Fruit fly (Drosophila melanogaster) whole organism, embryonic: Measurements from ENCODE around the gene Acyp.
A peak's percentile ranks its signal among the peaks of the same experiment; 100 is the strongest.

Source experiments
- Atf6 ChIP-seq: fragments of 200-800 bp; sonication (Bioruptor generic); IDR thresholded peaks from 2 replicates; pipeline ENCODE4 v1.3.6; 2022; ENCODE audit warnings: missing biosample characterization, missing genetic modification characterization
- Awh ChIP-seq: fragments of 200-800 bp; sonication (Bioruptor generic); IDR thresholded peaks from 2 replicates; pipeline ENCODE4, ENCODE4 v1.3.6; 2022; ENCODE audit warnings: missing biosample characterization, missing genetic modification characterization
- BEAF-32 ChIP-seq: fragments of 200-800 bp; sonication (Bioruptor generic); optimal IDR thresholded peaks from 3 replicates; lab custom pipeline; 2017; ENCODE audit warnings: missing biosample characterization, missing genetic modification characterization, mild to moderate bottlenecking, moderate library complexity, missing genetic modification reagents
- Bgb ChIP-seq: fragments of 200-800 bp; sonication (Bioruptor generic); IDR thresholded peaks from 2 replicates; pipeline ENCODE4 v1.3.6; 2022; ENCODE audit warnings: missing biosample characterization, missing genetic modification characterization; ENCODE audit not compliant: partially characterized antibody
- CG10147 ChIP-seq: fragments of 200-800 bp; sonication (Bioruptor generic); optimal IDR thresholded peaks from 2 replicates; lab custom pipeline; 2019; ENCODE audit warnings: missing biosample characterization, mild to moderate bottlenecking, missing genetic modification characterization, moderate library complexity
- CG1024 ChIP-seq: fragments of 200-800 bp; sonication (Bioruptor generic); IDR thresholded peaks from 2 replicates; pipeline ENCODE4 v1.3.6; 2022; ENCODE audit warnings: missing biosample characterization, missing genetic modification characterization
- CG10431 ChIP-seq: fragments of 200-800 bp; sonication (Bioruptor generic); optimal IDR thresholded peaks from 3 replicates; lab custom pipeline; 2018; ENCODE audit warnings: missing biosample characterization, mild to moderate bottlenecking, missing genetic modification characterization
- CG10543 ChIP-seq: fragments of 200-800 bp; sonication (Bioruptor generic); optimal IDR thresholded peaks from 3 replicates; lab custom pipeline; 2017; ENCODE audit warnings: missing biosample characterization, mild to moderate bottlenecking, missing genetic modification characterization, moderate library complexity
- CG11247 ChIP-seq: fragments of 200-800 bp; sonication (Bioruptor generic); IDR thresholded peaks from 2 replicates; pipeline ENCODE4 v1.3.6; 2022; ENCODE audit warnings: missing biosample characterization, missing genetic modification characterization
- CG12299 ChIP-seq: fragments of 200-800 bp; sonication (Bioruptor generic); optimal IDR thresholded peaks from 2 replicates; lab custom pipeline; 2018; ENCODE audit warnings: missing biosample characterization, mild to moderate bottlenecking, missing genetic modification characterization
- CG12391 ChIP-seq: fragments of 200-800 bp; sonication (Bioruptor generic); optimal IDR thresholded peaks from 3 replicates; lab custom pipeline; 2018; ENCODE audit warnings: missing biosample characterization, mild to moderate bottlenecking, missing genetic modification characterization, moderate library complexity
- CG12942 ChIP-seq: fragments of 200-800 bp; sonication (Bioruptor generic); optimal IDR thresholded peaks from 3 replicates; lab custom pipeline; 2016; ENCODE audit warnings: missing biosample characterization, missing genetic modification characterization
- CG13624 ChIP-seq: fragments of 200-800 bp; sonication (Bioruptor generic); optimal IDR thresholded peaks from 2 replicates; lab custom pipeline; 2016; ENCODE audit warnings: missing biosample characterization, missing genetic modification characterization
- CG15011 ChIP-seq: fragments of 200-800 bp; sonication (Bioruptor generic); optimal IDR thresholded peaks from 3 replicates; lab custom pipeline; 2018; ENCODE audit warnings: missing biosample characterization, mild to moderate bottlenecking, missing genetic modification characterization
- CG17328 ChIP-seq: fragments of 200-800 bp; sonication (Bioruptor generic); IDR thresholded peaks from 2 replicates; pipeline ENCODE4 v1.3.6; 2022; ENCODE audit warnings: missing biosample characterization, missing genetic modification characterization
- CG17612 ChIP-seq: fragments of 200-800 bp; sonication (Bioruptor generic); IDR thresholded peaks from 2 replicates; pipeline ENCODE4 v1.3.6; 2022; ENCODE audit warnings: missing biosample characterization, missing genetic modification characterization
- CG18476 ChIP-seq: fragments of 200-800 bp; sonication (Bioruptor generic); optimal IDR thresholded peaks from 2 replicates; lab custom pipeline; 2016; ENCODE audit warnings: missing biosample characterization, mild to moderate bottlenecking, missing genetic modification characterization
- CG32772 ChIP-seq: fragments of 200-800 bp; sonication (Bioruptor generic); IDR thresholded peaks from 2 replicates; pipeline ENCODE4 v1.3.6; 2022; ENCODE audit warnings: missing biosample characterization, missing genetic modification characterization
- CG43689 ChIP-seq: fragments of 200-800 bp; sonication (Bioruptor generic); IDR thresholded peaks from 2 replicates; pipeline ENCODE4 v1.3.6; 2022; ENCODE audit warnings: missing biosample characterization, missing genetic modification characterization
- CG7745 ChIP-seq: fragments of 200-800 bp; sonication (Bioruptor generic); optimal IDR thresholded peaks from 2 replicates; lab custom pipeline; 2018; ENCODE audit warnings: missing biosample characterization, mild to moderate bottlenecking, missing genetic modification characterization, moderate library complexity
- CG7987 ChIP-seq: fragments of 200-800 bp; sonication (Bioruptor generic); optimal IDR thresholded peaks from 2 replicates; lab custom pipeline; 2018; ENCODE audit warnings: missing biosample characterization, mild to moderate bottlenecking, missing genetic modification characterization, moderate library complexity
- CG9932 ChIP-seq: fragments of 200-800 bp; sonication (Bioruptor generic); IDR thresholded peaks from 2 replicates; pipeline ENCODE4 v1.3.6; 2022; ENCODE audit warnings: missing biosample characterization, missing genetic modification characterization
- CHES-1-like ChIP-seq: fragments of 200-800 bp; sonication (Bioruptor generic); optimal IDR thresholded peaks from 2 replicates; lab custom pipeline; 2016; ENCODE audit warnings: missing biosample characterization, missing genetic modification characterization
- Dfd ChIP-seq, 2 experiments: fragments of >200 bp; optimal IDR thresholded peaks; 2 replicates each; lab custom pipeline; 2017; ENCODE audit warnings: missing biosample characterization in 2 of 2, missing genetic modification characterization in 2 of 2
- Hand ChIP-seq: fragments of 200-800 bp; sonication (Bioruptor generic); optimal IDR thresholded peaks from 2 replicates; lab custom pipeline; 2017; ENCODE audit warnings: mild to moderate bottlenecking, missing biosample characterization, missing genetic modification reagents, missing genetic modification characterization
- Hr39 ChIP-seq: fragments of >200 bp; optimal IDR thresholded peaks from 2 replicates; lab custom pipeline; 2017
- Med ChIP-seq: fragments of 200-800 bp; sonication (Bioruptor generic); peaks from one replicate; lab custom pipeline; 2016; ENCODE audit warnings: missing biosample characterization, missing genetic modification characterization, mild to moderate bottlenecking, inconsistent platforms, moderate library complexity
- NC2α ChIP-seq: fragments of 200-800 bp; sonication (Bioruptor generic); optimal IDR thresholded peaks from 2 replicates; lab custom pipeline; 2016; ENCODE audit warnings: missing biosample characterization, missing genetic modification characterization
- Optix ChIP-seq: fragments of 200-800 bp; sonication (Bioruptor generic); IDR thresholded peaks from 3 replicates; pipeline ENCODE4 v1.3.6; 2022; ENCODE audit warnings: missing biosample characterization, missing genetic modification characterization
- PHDP ChIP-seq: fragments of 200-800 bp; sonication (Bioruptor generic); optimal IDR thresholded peaks from 3 replicates; lab custom pipeline; 2018; ENCODE audit warnings: missing biosample characterization, mild to moderate bottlenecking, missing genetic modification characterization, moderate library complexity
- Sox100B ChIP-seq: fragments of 200-800 bp; sonication (Bioruptor generic); optimal IDR thresholded peaks from 3 replicates; lab custom pipeline; 2018; ENCODE audit warnings: missing biosample characterization, mild to moderate bottlenecking, missing genetic modification characterization
- Xrp1 ChIP-seq: fragments of 200-800 bp; sonication (Bioruptor generic); IDR thresholded peaks from 2 replicates; pipeline ENCODE4 v1.3.6; 2022; ENCODE audit warnings: missing biosample characterization, missing genetic modification characterization
- al ChIP-seq: fragments of 200-800 bp; sonication (Bioruptor generic); IDR thresholded peaks from 2 replicates; pipeline ENCODE4 v1.3.6; 2022; ENCODE audit warnings: missing biosample characterization, missing genetic modification characterization
- aop ChIP-seq: fragments of 200-800 bp; sonication (Bioruptor generic); IDR thresholded peaks from 2 replicates; pipeline ENCODE4 v1.3.6; 2022; ENCODE audit warnings: missing biosample characterization, missing genetic modification characterization
- bowl ChIP-seq: fragments of 200-800 bp; sonication (Bioruptor generic); IDR thresholded peaks from 2 replicates; pipeline ENCODE4 v1.3.6; 2022; ENCODE audit warnings: missing biosample characterization, missing genetic modification characterization
- chn ChIP-seq: fragments of 200-800 bp; sonication (Bioruptor generic); optimal IDR thresholded peaks from 2 replicates; lab custom pipeline; 2016; ENCODE audit warnings: missing biosample characterization, missing genetic modification characterization
- crol ChIP-seq: fragments of 200-800 bp; sonication (Bioruptor generic); IDR thresholded peaks from 2 replicates; pipeline ENCODE4 v1.3.6; 2022; ENCODE audit warnings: missing biosample characterization, missing genetic modification characterization
- crp ChIP-seq, 2 experiments: fragments of 200-800 bp; sonication (Bioruptor generic); optimal IDR thresholded peaks; 2 replicates in 1 of 2; 3 replicates in 1 of 2; lab custom pipeline; 2017; ENCODE audit warnings: missing biosample characterization in 2 of 2, missing genetic modification characterization in 2 of 2, mild to moderate bottlenecking in 1 of 2, moderate library complexity in 1 of 2
- disco-r ChIP-seq: fragments of 200-800 bp; sonication (Bioruptor generic); optimal IDR thresholded peaks from 2 replicates; lab custom pipeline; 2016; ENCODE audit warnings: missing biosample characterization, missing genetic modification characterization
- dysf ChIP-seq: fragments of 200-800 bp; sonication (Bioruptor generic); IDR thresholded peaks from 3 replicates; pipeline ENCODE4 v1.3.6; 2022; ENCODE audit warnings: missing biosample characterization, missing genetic modification characterization
- en ChIP-seq: fragments of 200-800 bp; sonication (Bioruptor generic); optimal IDR thresholded peaks from 2 replicates; lab custom pipeline; 2016; ENCODE audit warnings: missing biosample characterization, missing genetic modification characterization
- esg ChIP-seq: fragments of 200-800 bp; sonication (Bioruptor generic); conservative IDR thresholded peaks from 2 replicates; pipeline ENCODE4 v1.3.6; 2022; ENCODE audit warnings: missing biosample characterization, missing genetic modification characterization
- lab ChIP-seq: fragments of 200-800 bp; sonication (Bioruptor generic); optimal IDR thresholded peaks from 3 replicates; lab custom pipeline; 2017; ENCODE audit warnings: missing biosample characterization, missing genetic modification characterization, mild to moderate bottlenecking, moderate library complexity, missing genetic modification reagents
- maf-S ChIP-seq: fragments of 200-800 bp; sonication (Bioruptor generic); optimal IDR thresholded peaks from 2 replicates; lab custom pipeline; 2016; ENCODE audit warnings: missing biosample characterization, missing genetic modification characterization
- mirr ChIP-seq: fragments of 200-800 bp; sonication (Bioruptor generic); optimal IDR thresholded peaks from 3 replicates; lab custom pipeline; 2018; ENCODE audit warnings: missing biosample characterization, mild to moderate bottlenecking, missing genetic modification characterization
- nerfin-2 ChIP-seq: fragments of 200-800 bp; sonication (Bioruptor generic); IDR thresholded peaks from 2 replicates; pipeline ENCODE4 v1.3.6; 2022; ENCODE audit warnings: missing biosample characterization, missing genetic modification characterization; ENCODE audit not compliant: partially characterized antibody
- nmo ChIP-seq: fragments of 200-800 bp; sonication (Bioruptor generic); optimal IDR thresholded peaks from 2 replicates; lab custom pipeline; 2018; ENCODE audit warnings: missing biosample characterization, mild to moderate bottlenecking, missing genetic modification characterization, moderate library complexity
- oc ChIP-seq: fragments of 200-800 bp; sonication (Bioruptor generic); optimal IDR thresholded peaks from 2 replicates; lab custom pipeline; 2018; ENCODE audit warnings: missing biosample characterization, mild to moderate bottlenecking, missing genetic modification characterization, moderate library complexity
- onecut ChIP-seq: fragments of 200-800 bp; sonication (Bioruptor generic); IDR thresholded peaks from 2 replicates; pipeline ENCODE4 v1.3.6; 2022; ENCODE audit warnings: missing biosample characterization, missing genetic modification characterization
- scrt ChIP-seq: fragments of 200-800 bp; sonication (Bioruptor generic); optimal IDR thresholded peaks from 2 replicates; lab custom pipeline; 2018; ENCODE audit warnings: missing biosample characterization, mild to moderate bottlenecking, missing genetic modification characterization, moderate library complexity
- sob ChIP-seq: fragments of 200-800 bp; sonication (Bioruptor generic); IDR thresholded peaks from 2 replicates; pipeline ENCODE4 v1.3.6; 2022; ENCODE audit warnings: missing biosample characterization, missing genetic modification characterization
- zf30C ChIP-seq: fragments of 200-800 bp; sonication (Bioruptor generic); optimal IDR thresholded peaks from 3 replicates; lab custom pipeline; 2018; ENCODE audit warnings: missing biosample characterization, mild to moderate bottlenecking, missing genetic modification characterization

Acyp gene

dm6 chr2L:13881939-13882338, 29.9 kb upstream of the Acyp start (continued):
- TF ChIP-seq en (GFP tag; lab: Kevin White, UChicago) (no peak), Hr39 (lab: Kevin White, UChicago) (no peak), NC2α (no peak), CG7987 (GFP tag; lab: Kevin White, UChicago) (peak; percentile 19), CG10147 (GFP tag; lab: Kevin White, UChicago) (no peak), BEAF-32 (no peak), chn (GFP tag; lab: Kevin White, UChicago) (no peak), Awh (GFP tag; lab: Robert Waterston, UW) (no peak), CG10431 (GFP tag; lab: Kevin White, UChicago) (no peak), CG10543 (GFP tag; lab: Kevin White, UChicago) (peak; percentile 68), CG13624 (GFP tag; lab: Kevin White, UChicago) (peak; percentile 8), Med (peak; percentile 82), disco-r (GFP tag; lab: Kevin White, UChicago) (peak; percentile 42), Xrp1 (GFP tag; lab: Robert Waterston, UW) (no peak), CG17612 (GFP tag; lab: Robert Waterston, UW) (no peak), Atf6 (GFP tag; lab: Robert Waterston, UW) (peak; percentile 28; the same call in 1 of the 2 replicates), crp (GFP tag; optimal IDR thresholded peaks at IDR 0.05; lab: Kevin White, UChicago) (no peak), lab (GFP tag; lab: Kevin White, UChicago) (peak; percentile 80), nerfin-2 (no peak), aop (GFP tag; lab: Robert Waterston, UW) (no peak), maf-S (GFP tag; lab: Kevin White, UChicago) (no peak), bowl (GFP tag; lab: Robert Waterston, UW) (no peak), CG7745 (tag; lab: Kevin White, UChicago) (no peak), CG17328 (no peak), CG1024 (GFP tag; lab: Robert Waterston, UW) (no peak), CG12299 (tag; lab: Kevin White, UChicago) (no peak), CG12942 (GFP tag; lab: Kevin White, UChicago) (no peak), scrt (GFP tag; lab: Kevin White, UChicago) (peak; percentile 7), CG43689 (no peak), CG12391 (tag; lab: Kevin White, UChicago) (no peak), dysf (no peak), Hand (GFP tag; lab: Kevin White, UChicago) (peak; percentile 14), crol (GFP tag; lab: Robert Waterston, UW) (no peak), esg (GFP tag; lab: Robert Waterston, UW) (no peak), oc (tag; lab: Kevin White, UChicago) (no peak), CG18476 (GFP tag; lab: Kevin White, UChicago) (no peak), Sox100B (GFP tag; lab: Kevin White, UChicago) (no peak), PHDP (peak; percentile 56), CG32772 (no peak), al (GFP tag; lab: Robert Waterston, UW) (no peak), onecut (GFP tag; lab: Robert Waterston, UW) (no peak), Dfd (GFP tag; optimal IDR thresholded peaks at IDR 0.05; lab: Kevin White, UChicago) (no peak), zf30C (GFP tag; lab: Kevin White, UChicago) (no peak), Bgb (GFP tag; lab: Robert Waterston, UW) (no peak), nmo (GFP tag; lab: Kevin White, UChicago) (no peak), CG11247 (GFP tag; lab: Robert Waterston, UW) (no peak), sob (GFP tag; lab: Robert Waterston, UW) (peak; percentile 54; the same call in 1 of the 2 replicates), mirr (GFP tag; lab: Kevin White, UChicago) (peak; percentile 0), CG15011 (GFP tag; lab: Kevin White, UChicago) (no peak), CG9932 (GFP tag; lab: Robert Waterston, UW) (0 out of 2 replicates have a peak, but pooled peaks have one; percentile 34), Optix (GFP tag; lab: Robert Waterston, UW) (no peak), CHES-1-like (GFP tag; lab: Kevin White, UChicago) (peak; percentile 38)
